Worm (Caenorhabditis elegans) whole organism, late embryonic: ENCODE results near the gene dnj-16.

Experiments
- C08G9.2 ChIP-seq: sonication (generic microtip); optimal IDR thresholded peaks from 2 replicates; lab custom pipeline; 2016; ENCODE audit warnings: mild to moderate bottlenecking, missing genetic modification characterization, moderate library complexity, missing compliant biosample characterization
- ama-1 ChIP-seq: fragments of 150-350 bp; optimal IDR thresholded peaks from 2 replicates; lab custom pipeline; 2014
- ceh-31 ChIP-seq: sonication (generic microtip); optimal IDR thresholded peaks from 2 replicates; lab custom pipeline; 2016; ENCODE audit warnings: missing genetic modification characterization, missing compliant biosample characterization
- ceh-6 ChIP-seq: fragments of 200-800 bp; sonication (Bioruptor generic); optimal IDR thresholded peaks from 2 replicates; lab custom pipeline; 2018; ENCODE audit warnings: mild to moderate bottlenecking, missing genetic modification characterization, missing compliant biosample characterization
- elt-2 ChIP-seq: sonication (generic microtip); optimal IDR thresholded peaks from 2 replicates; lab custom pipeline; 2016; ENCODE audit warnings: missing genetic modification reagents, missing genetic modification characterization, missing compliant biosample characterization
- hlh-6 ChIP-seq: sonication (generic microtip); optimal IDR thresholded peaks from 2 replicates; lab custom pipeline; 2016; ENCODE audit warnings: missing genotype, missing genetic modification characterization, missing compliant biosample characterization
- nfya-1 ChIP-seq: sonication (generic microtip); optimal IDR thresholded peaks from 2 replicates; lab custom pipeline; 2017; ENCODE audit warnings: missing genetic modification characterization, mild to moderate bottlenecking, missing compliant biosample characterization, antibody characterized with exemption, moderate library complexity
- pat-9 ChIP-seq: fragments of 200-800 bp; sonication (Bioruptor generic); optimal IDR thresholded peaks from 2 replicates; lab custom pipeline; 2018; ENCODE audit warnings: mild to moderate bottlenecking, missing genetic modification characterization, moderate library complexity, missing compliant biosample characterization

- peak; percentile 90 for TF ChIP-seq pat-9 (tag; lab: Kevin White, UChicago)
- TF ChIP-seq ama-1 (lab: Kevin White, UChicago) = no peak
- TF ChIP-seq elt-2 (tag; lab: Kevin White, UChicago) = peak; percentile 97
- peak; percentile 90 for TF ChIP-seq ceh-31
- TF ChIP-seq C08G9.2 (tag; lab: Kevin White, UChicago) = peak; percentile 91
- peak; percentile 92 for TF ChIP-seq nfya-1 (tag; lab: Kevin White, UChicago)
- TF ChIP-seq ceh-6 (GFP tag; lab: Kevin White, UChicago) = peak; percentile 85
- peak; percentile 85 for TF ChIP-seq hlh-6 (tag; lab: Kevin White, UChicago)
These were observed 20.0 kb upstream of the dnj-16 start, which contains the start of the genes rnf-121 and C16C10.4 for ce11 chrIII:4170903-4171377.
